Worm (Caenorhabditis elegans) whole organism, L3 larva: ENCODE measurements around the gene F46C5.1.
A peak's percentile ranks its signal among the peaks of the same experiment; 100 is the strongest.

Source experiments
- R02D3.7 ChIP-seq: fragments of 150-350 bp; optimal IDR thresholded peaks from 2 replicates; lab custom pipeline; 2014; ENCODE audit warnings: missing biosample characterization, missing genetic modification characterization
- aly-2 ChIP-seq: fragments of 150-350 bp; optimal IDR thresholded peaks from 2 replicates; lab custom pipeline; 2014; ENCODE audit warnings: missing biosample characterization, missing genetic modification characterization
- ama-1 ChIP-seq: fragments of 150-350 bp; optimal IDR thresholded peaks from 2 replicates; lab custom pipeline; 2018
- ceh-28 ChIP-seq: fragments of 150-350 bp; optimal IDR thresholded peaks from 2 replicates; lab custom pipeline; 2014; ENCODE audit warnings: missing biosample characterization, missing genetic modification reagents, missing genetic modification characterization
- daf-12 ChIP-seq: fragments of 150-350 bp; optimal IDR thresholded peaks from 2 replicates; lab custom pipeline; 2014; ENCODE audit warnings: missing biosample characterization, missing genetic modification reagents, missing genetic modification characterization
- egl-27 ChIP-seq: sonication (generic microtip); optimal IDR thresholded peaks from 4 replicates; lab custom pipeline; 2017; ENCODE audit warnings: missing biosample characterization, missing genetic modification reagents, missing genetic modification characterization
- egl-5 ChIP-seq: fragments of 150-350 bp; optimal IDR thresholded peaks from 2 replicates; lab custom pipeline; 2017; ENCODE audit warnings: missing biosample characterization, missing genetic modification reagents, missing genetic modification characterization, inconsistent platforms
- elt-1 ChIP-seq: fragments of 150-350 bp; optimal IDR thresholded peaks from 2 replicates; lab custom pipeline; 2014; ENCODE audit warnings: missing biosample characterization, missing genetic modification characterization
- elt-3 ChIP-seq, 3 experiments: fragments of 150-350 bp in 1 of 3; sonication (generic microtip) in 2 of 3; optimal IDR thresholded peaks; 2 replicates in 2 of 3; 4 replicates in 1 of 3; lab custom pipeline; 2014 to 2017; ENCODE audit warnings: missing biosample characterization in 3 of 3, missing genetic modification characterization in 3 of 3
- eor-1 ChIP-seq, 2 experiments: fragments of 150-350 bp; optimal IDR thresholded peaks; 2 replicates each; lab custom pipeline; 2014 to 2018; ENCODE audit warnings: missing biosample characterization in 2 of 2, missing genetic modification characterization in 2 of 2
- fkh-10 ChIP-seq: sonication (generic microtip); optimal IDR thresholded peaks from 2 replicates; lab custom pipeline; 2017; ENCODE audit warnings: missing biosample characterization, missing genetic modification reagents, missing genetic modification characterization
- fkh-2 ChIP-seq: fragments of 150-350 bp; optimal IDR thresholded peaks from 2 replicates; lab custom pipeline; 2014; ENCODE audit warnings: missing biosample characterization, missing genetic modification reagents, missing genetic modification characterization
- fos-1 ChIP-seq: fragments of 150-350 bp; optimal IDR thresholded peaks from 2 replicates; lab custom pipeline; 2014; ENCODE audit warnings: missing biosample characterization, missing genetic modification characterization
- hmg-11 ChIP-seq: sonication (generic microtip); optimal IDR thresholded peaks from 2 replicates; lab custom pipeline; 2016; ENCODE audit warnings: missing genetic modification characterization, missing compliant biosample characterization
- lin-15B ChIP-seq: fragments of 150-350 bp; optimal IDR thresholded peaks from 2 replicates; lab custom pipeline; 2014; ENCODE audit warnings: missing biosample characterization, missing genetic modification characterization
- lin-39 ChIP-seq: fragments of 150-350 bp; optimal IDR thresholded peaks from 2 replicates; lab custom pipeline; 2018; ENCODE audit warnings: missing biosample characterization, missing genetic modification reagents, missing genetic modification characterization
- lsy-12 ChIP-seq: sonication (generic microtip); optimal IDR thresholded peaks from 2 replicates; lab custom pipeline; 2016; ENCODE audit warnings: mild to moderate bottlenecking, missing genetic modification characterization, missing compliant biosample characterization
- mdl-1 ChIP-seq: fragments of 150-350 bp; optimal IDR thresholded peaks from 2 replicates; lab custom pipeline; 2014; ENCODE audit warnings: missing biosample characterization, missing genetic modification characterization
- mml-1 ChIP-seq: fragments of 150-350 bp; sonication (generic microtip); optimal IDR thresholded peaks from 3 replicates; lab custom pipeline; 2014; ENCODE audit warnings: missing biosample characterization, missing genetic modification characterization
- nfya-1 ChIP-seq: sonication (generic microtip); optimal IDR thresholded peaks from 2 replicates; lab custom pipeline; 2017; ENCODE audit warnings: missing genetic modification characterization, mild to moderate bottlenecking, missing compliant biosample characterization, antibody characterized with exemption, moderate library complexity; ENCODE audit not compliant: insufficient read depth
- nhr-11 ChIP-seq: fragments of 150-350 bp; optimal IDR thresholded peaks from 2 replicates; lab custom pipeline; 2014; ENCODE audit warnings: missing biosample characterization, missing genetic modification characterization
- nhr-12 ChIP-seq: fragments of 150-350 bp; optimal IDR thresholded peaks from 2 replicates; lab custom pipeline; 2014; ENCODE audit warnings: missing biosample characterization, missing genetic modification characterization
- nhr-237 ChIP-seq: fragments of 150-350 bp; optimal IDR thresholded peaks from 2 replicates; lab custom pipeline; 2014; ENCODE audit warnings: missing biosample characterization, missing genetic modification characterization
- nhr-28 ChIP-seq: fragments of 150-350 bp; optimal IDR thresholded peaks from 2 replicates; lab custom pipeline; 2014; ENCODE audit warnings: missing biosample characterization, missing genetic modification characterization
- nhr-67 ChIP-seq: fragments of 150-350 bp; optimal IDR thresholded peaks from 2 replicates; lab custom pipeline; 2014; ENCODE audit warnings: missing biosample characterization, missing genetic modification characterization
- nhr-76 ChIP-seq: fragments of 150-350 bp; sonication (generic microtip); optimal IDR thresholded peaks from 5 replicates; lab custom pipeline; 2014; ENCODE audit warnings: missing biosample characterization, missing genetic modification characterization
- nhr-77 ChIP-seq: fragments of 150-350 bp; optimal IDR thresholded peaks from 2 replicates; lab custom pipeline; 2014; ENCODE audit warnings: missing biosample characterization, missing genetic modification characterization
- pha-4 ChIP-seq: fragments of 150-350 bp; optimal IDR thresholded peaks from 2 replicates; lab custom pipeline; 2014; ENCODE audit warnings: missing biosample characterization, missing genetic modification reagents, missing genetic modification characterization
- pqm-1 ChIP-seq: fragments of 150-350 bp; optimal IDR thresholded peaks from 2 replicates; lab custom pipeline; 2017; ENCODE audit warnings: missing biosample characterization, missing genetic modification characterization, inconsistent platforms
- skn-1 ChIP-seq: fragments of 150-350 bp; optimal IDR thresholded peaks from 2 replicates; lab custom pipeline; 2014; ENCODE audit warnings: missing biosample characterization, missing genetic modification characterization
- snpc-4 ChIP-seq: fragments of 150-350 bp; optimal IDR thresholded peaks from 2 replicates; lab custom pipeline; 2014; ENCODE audit warnings: missing biosample characterization, missing genetic modification characterization
- tbx-2 ChIP-seq: sonication (generic microtip); optimal IDR thresholded peaks from 2 replicates; lab custom pipeline; 2016; ENCODE audit warnings: mild to moderate bottlenecking, missing genetic modification characterization, missing compliant biosample characterization
- unc-39 ChIP-seq: sonication (generic microtip); optimal IDR thresholded peaks from 4 replicates; lab custom pipeline; 2017; ENCODE audit warnings: missing biosample characterization, missing genetic modification characterization
- unc-62 ChIP-seq: fragments of 150-350 bp; sonication (generic microtip); optimal IDR thresholded peaks from 4 replicates; lab custom pipeline; 2014; ENCODE audit warnings: missing biosample characterization, missing genetic modification reagents, missing genetic modification characterization
- ztf-4 ChIP-seq: fragments of 150-350 bp; optimal IDR thresholded peaks from 2 replicates; lab custom pipeline; 2014; ENCODE audit warnings: missing biosample characterization, missing genetic modification characterization

The F46C5.1 gene

DNA sequence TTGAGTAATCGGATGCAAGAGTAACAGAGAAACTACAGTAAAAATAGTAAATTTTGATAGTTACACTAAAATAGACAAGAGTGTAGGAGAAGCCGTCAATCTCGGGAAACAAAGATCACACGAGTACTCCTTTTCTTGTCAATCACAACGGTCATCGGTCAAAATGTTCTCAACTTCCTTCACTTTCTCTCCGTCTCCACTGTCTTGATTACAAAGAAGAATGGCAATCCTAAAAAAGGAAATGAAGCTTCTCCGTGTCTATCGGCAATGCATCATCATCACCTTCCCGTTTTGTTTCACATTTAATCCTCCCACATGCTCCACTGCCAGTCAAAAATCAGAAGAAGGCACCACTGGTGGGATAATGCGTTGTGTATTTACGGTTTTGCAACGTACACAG lies 21.3 kb downstream of the F46C5.1 start:
- TF ChIP-seq lin-39 = peak; percentile 47
- TF ChIP-seq R02D3.7 (tag; lab: Kevin White, UChicago) = no peak
- peak; percentile 86 for TF ChIP-seq unc-62 (GFP tag; lab: Kevin White, UChicago)

DNA sequence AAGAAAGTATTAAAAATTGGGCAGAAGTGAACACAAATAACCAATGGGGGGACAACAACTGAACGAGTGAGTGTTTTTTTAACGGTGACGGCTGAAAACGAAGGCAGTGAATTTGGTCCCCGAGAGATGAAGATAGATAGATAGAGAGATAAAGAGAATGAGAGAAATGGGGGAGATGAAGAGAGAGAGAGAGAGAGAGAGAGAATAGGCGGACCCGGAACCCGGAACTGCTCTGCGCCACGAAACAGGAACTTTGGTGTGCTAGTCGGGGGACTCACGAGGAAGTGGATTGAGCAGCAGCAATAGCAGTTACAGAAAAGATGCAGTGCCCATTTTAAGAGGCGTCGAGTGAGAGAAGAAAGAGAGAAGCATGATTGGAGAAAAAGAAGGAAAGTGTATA lies 24.6 kb downstream of the F46C5.1 start:
- peak; percentile 14 for TF ChIP-seq snpc-4 (tag; lab: Kevin White, UChicago)
- TF ChIP-seq nfya-1 = peak; percentile 80
- TF ChIP-seq R02D3.7 (tag; lab: Kevin White, UChicago) = peak; percentile 35
- peak; percentile 38 for TF ChIP-seq unc-62 (GFP tag; lab: Kevin White, UChicago)
- TF ChIP-seq nhr-67 = no peak
- TF ChIP-seq hmg-11 (tag; lab: Kevin White, UChicago) = peak; percentile 56
- peak; percentile 50 for TF ChIP-seq mdl-1 (tag; lab: Kevin White, UChicago)
- no peak for TF ChIP-seq nhr-28 (tag; lab: Kevin White, UChicago)
- TF ChIP-seq nhr-77 (tag; lab: Kevin White, UChicago) = no peak
- TF ChIP-seq lin-39 = peak; percentile 84
- TF ChIP-seq ama-1 (lab: Kevin White, UChicago) = no peak
- TF ChIP-seq ceh-28 (tag; lab: Kevin White, UChicago) = no peak
- TF ChIP-seq nhr-11 (tag; lab: Kevin White, UChicago) = peak; percentile 28
- TF ChIP-seq tbx-2 (tag; lab: Kevin White, UChicago) = peak; percentile 91
- peak; percentile 12 for TF ChIP-seq lin-15B (tag; lab: Kevin White, UChicago)
- TF ChIP-seq fkh-10 (GFP tag; lab: Kevin White, UChicago) = peak; percentile 89
- no peak for TF ChIP-seq mml-1 (tag; lab: Kevin White, UChicago)
- peak; percentile 78 for TF ChIP-seq egl-5 (tag; lab: Kevin White, UChicago)

ce11 chrII:8795227-8795626 lies 25.8 kb downstream of the F46C5.1 start:
- TF ChIP-seq nhr-67 (no peak), hmg-11 (tag; lab: Kevin White, UChicago) (no peak), nfya-1 (no peak), pha-4 (tag; lab: Kevin White, UChicago) (no peak), nhr-12 (tag; lab: Kevin White, UChicago) (no peak), ztf-4 (tag; lab: Kevin White, UChicago) (no peak), ama-1 (lab: Kevin White, UChicago) (no peak), egl-27 (tag; lab: Kevin White, UChicago) (no peak), mml-1 (tag; lab: Kevin White, UChicago) (no peak), skn-1 (tag; lab: Kevin White, UChicago) (no peak), lin-39 (no peak), daf-12 (tag; lab: Kevin White, UChicago) (no peak), unc-39 (tag; lab: Kevin White, UChicago) (no peak), fkh-2 (no peak), eor-1 (tag; optimal IDR thresholded peaks at IDR 0.05; lab: Kevin White, UChicago) (no peak)

- TF ChIP-seq elt-1 (tag; lab: Kevin White, UChicago) (no peak), egl-5 (tag; lab: Kevin White, UChicago) (no peak)
Observed at ce11 chrII:8794072-8794471, 26.9 kb downstream of the F46C5.1 start, which contains the start of gene F07H5.7. Gene F07H5.7 (minus strand): TSS chrII:8794172.

ce11 chrII:8792640-8793039 lies 28.4 kb downstream of the F46C5.1 start, which contains the start of gene idpa-2:
Gene idpa-2 (minus strand): TSS chrII:8792740.
- no peak for TF ChIP-seq elt-3 (tag; optimal IDR thresholded peaks at IDR 0.05; lab: Kevin White, UChicago)
- no peak for TF ChIP-seq lsy-12 (tag; lab: Kevin White, UChicago)
- no peak for TF ChIP-seq fos-1
- TF ChIP-seq nhr-28 (tag; lab: Kevin White, UChicago) = no peak
- TF ChIP-seq aly-2 = no peak
- TF ChIP-seq egl-5 (tag; lab: Kevin White, UChicago) = no peak
- no peak for TF ChIP-seq hmg-11 (tag; lab: Kevin White, UChicago)
- no peak for TF ChIP-seq eor-1 (tag; optimal IDR thresholded peaks at IDR 0.05; lab: Kevin White, UChicago)
- TF ChIP-seq skn-1 (tag; lab: Kevin White, UChicago) = no peak
- TF ChIP-seq nhr-76 (tag; lab: Kevin White, UChicago) = no peak
- TF ChIP-seq elt-1 (tag; lab: Kevin White, UChicago) = no peak
- TF ChIP-seq ceh-28 (tag; lab: Kevin White, UChicago) = no peak
- no peak for TF ChIP-seq pqm-1 (tag; lab: Kevin White, UChicago)
- no peak for TF ChIP-seq ama-1 (lab: Kevin White, UChicago)
- TF ChIP-seq daf-12 (tag; lab: Kevin White, UChicago) = no peak
- TF ChIP-seq nhr-77 (tag; lab: Kevin White, UChicago) = no peak
- TF ChIP-seq nhr-11 (tag; lab: Kevin White, UChicago) = no peak
- TF ChIP-seq unc-39 (tag; lab: Kevin White, UChicago) = no peak
- TF ChIP-seq nhr-237 = no peak
